Worm (Caenorhabditis elegans): ENCODE results near the gene ttr-6.
A peak's percentile ranks its signal among the peaks of the same experiment; 100 is the strongest.

DNA sequence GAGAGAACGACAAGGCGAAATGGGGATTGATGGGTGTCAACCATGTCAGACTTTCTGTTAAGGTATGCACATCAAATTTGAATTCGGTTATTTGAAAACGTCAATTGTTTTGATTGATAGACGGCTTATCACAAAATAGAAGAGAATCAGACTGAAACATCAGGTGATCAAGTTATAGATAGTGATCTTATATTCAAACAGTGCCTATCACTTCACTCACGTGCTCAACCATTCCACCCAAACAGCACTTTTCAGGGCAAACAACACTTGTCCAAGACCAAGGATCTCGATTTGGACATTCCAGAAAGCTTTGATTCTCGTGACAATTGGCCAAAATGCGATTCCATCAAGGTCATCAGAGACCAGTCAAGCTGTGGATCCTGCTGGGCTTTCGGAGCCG is 10.7 kb upstream of the ttr-6 start:
- TF ChIP-seq nhr-12 (tag; optimal IDR thresholded peaks at IDR 0.05) (no peak), nfya-1 (tag; optimal IDR thresholded peaks at IDR 0.05; ENCODE audit: insufficient read depth) (no peak), mdl-1 (tag; optimal IDR thresholded peaks at IDR 0.05) (no peak), pqm-1 (tag; optimal IDR thresholded peaks at IDR 0.05) (peak; percentile 69), ama-1 (optimal IDR thresholded peaks at IDR 0.05) (no peak), lin-39 (tag; optimal IDR thresholded peaks at IDR 0.05) (no peak), aly-2 (tag; optimal IDR thresholded peaks at IDR 0.05) (no peak), elt-1 (tag; optimal IDR thresholded peaks at IDR 0.05) (no peak), R02D3.7 (tag; optimal IDR thresholded peaks at IDR 0.05) (no peak), tbx-2 (tag; optimal IDR thresholded peaks at IDR 0.05) (no peak)
